Fruit fly (Drosophila melanogaster): ENCODE measurements around the gene CG8191.

DNA sequence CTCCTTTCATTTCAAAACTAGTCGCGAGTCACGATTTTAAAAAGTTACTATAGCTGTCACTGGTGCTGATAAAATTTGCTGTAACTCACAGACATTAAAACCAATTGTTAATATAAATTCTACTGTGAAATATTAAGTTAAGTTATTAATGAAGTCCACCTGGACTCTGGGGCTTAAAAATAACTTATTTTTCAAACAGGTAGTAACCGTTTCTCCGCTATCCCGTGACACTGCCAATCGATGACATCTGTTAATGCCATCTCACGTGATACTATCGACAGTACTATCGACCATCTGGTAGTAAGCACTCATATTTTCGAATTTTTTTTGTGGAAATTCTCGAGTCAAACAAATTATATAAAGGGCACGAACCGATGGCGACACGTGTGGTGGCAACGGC lies 2.0 kb downstream of the CG8191 start, which contains the start of the genes CG12379 and MagR:
- TF ChIP-seq EcR (GFP tag; optimal IDR thresholded peaks at IDR 0.05) (no peak), psq (optimal IDR thresholded peaks at IDR 0.05) (no peak), pan (optimal IDR thresholded peaks at IDR 0.05) (no peak), CG8478 (optimal IDR thresholded peaks at IDR 0.05) (no peak), Dll (optimal IDR thresholded peaks at IDR 0.05) (no peak), usp (GFP tag; optimal IDR thresholded peaks at IDR 0.05) (no peak)

All from whole organism.